Fruit fly (Drosophila melanogaster) whole organism, embryonic: ENCODE results near the gene Mct1.

Source experiments
- Ada2b ChIP-seq: fragments of 200-800 bp; sonication (Bioruptor generic); IDR thresholded peaks from 2 replicates; pipeline ENCODE4 v1.3.6; 2022; ENCODE audit warnings: missing biosample characterization, missing genetic modification characterization
- CG1024 ChIP-seq: fragments of 200-800 bp; sonication (Bioruptor generic); IDR thresholded peaks from 2 replicates; pipeline ENCODE4 v1.3.6; 2022; ENCODE audit warnings: missing biosample characterization, missing genetic modification characterization
- CG10543 ChIP-seq: fragments of 200-800 bp; sonication (Bioruptor generic); optimal IDR thresholded peaks from 3 replicates; lab custom pipeline; 2017; ENCODE audit warnings: missing biosample characterization, mild to moderate bottlenecking, missing genetic modification characterization, moderate library complexity
- CG10979 ChIP-seq: fragments of 200-800 bp; sonication (Bioruptor generic); optimal IDR thresholded peaks from 2 replicates; lab custom pipeline; 2018; ENCODE audit warnings: missing biosample characterization, mild to moderate bottlenecking, missing genetic modification characterization, moderate library complexity
- CG12299 ChIP-seq: fragments of 200-800 bp; sonication (Bioruptor generic); optimal IDR thresholded peaks from 2 replicates; lab custom pipeline; 2018; ENCODE audit warnings: missing biosample characterization, mild to moderate bottlenecking, missing genetic modification characterization
- CG12391 ChIP-seq: fragments of 200-800 bp; sonication (Bioruptor generic); optimal IDR thresholded peaks from 3 replicates; lab custom pipeline; 2018; ENCODE audit warnings: missing biosample characterization, mild to moderate bottlenecking, missing genetic modification characterization, moderate library complexity
- CG13123 ChIP-seq: fragments of 200-800 bp; sonication (Bioruptor generic); optimal IDR thresholded peaks from 2 replicates; lab custom pipeline; 2016; ENCODE audit warnings: missing biosample characterization, missing genetic modification characterization
- CG15479 ChIP-seq: fragments of 200-800 bp; sonication (Bioruptor generic); optimal IDR thresholded peaks from 3 replicates; lab custom pipeline; 2019; ENCODE audit warnings: missing biosample characterization, mild to moderate bottlenecking, missing genetic modification characterization, moderate library complexity
- CG15514 ChIP-seq: fragments of 200-800 bp; sonication (Bioruptor generic); optimal IDR thresholded peaks from 3 replicates; lab custom pipeline; 2017; ENCODE audit warnings: missing biosample characterization, missing genetic modification characterization, mild to moderate bottlenecking, moderate library complexity, missing genetic modification reagents
- CG17186 ChIP-seq: fragments of 200-800 bp; sonication (Bioruptor generic); optimal IDR thresholded peaks from 3 replicates; lab custom pipeline; 2017; ENCODE audit warnings: missing biosample characterization, missing genetic modification reagents, missing genetic modification characterization
- CG18476 ChIP-seq: fragments of 200-800 bp; sonication (Bioruptor generic); optimal IDR thresholded peaks from 2 replicates; lab custom pipeline; 2016; ENCODE audit warnings: missing biosample characterization, mild to moderate bottlenecking, missing genetic modification characterization
- CG31224 ChIP-seq: fragments of 200-800 bp; sonication (Bioruptor generic); IDR thresholded peaks from 2 replicates; pipeline ENCODE4 v1.3.6; 2022; ENCODE audit warnings: missing biosample characterization, missing genetic modification characterization
- CG4360 ChIP-seq: fragments of 200-800 bp; sonication (Bioruptor generic); IDR thresholded peaks from 2 replicates; pipeline ENCODE4 v1.3.6; 2022; ENCODE audit warnings: missing biosample characterization, missing genetic modification characterization
- CG4730 ChIP-seq: fragments of 200-800 bp; sonication (Bioruptor generic); IDR thresholded peaks from 2 replicates; pipeline ENCODE4 v1.3.6; 2022; ENCODE audit warnings: missing biosample characterization, missing genetic modification characterization
- CG7928 ChIP-seq: fragments of 200-800 bp; sonication (Bioruptor generic); optimal IDR thresholded peaks from 2 replicates; lab custom pipeline; 2017; ENCODE audit warnings: missing biosample characterization, mild to moderate bottlenecking, missing genetic modification characterization
- CG7963 ChIP-seq: fragments of 200-800 bp; sonication (Bioruptor generic); IDR thresholded peaks from 3 replicates; pipeline ENCODE4 v1.3.6; 2022; ENCODE audit warnings: missing biosample characterization, missing genetic modification characterization; ENCODE audit not compliant: partially characterized antibody
- CG8290 ChIP-seq, 3 experiments: fragments of 200-800 bp; sonication (Bioruptor generic); optimal IDR thresholded peaks; 2 replicates each; lab custom pipeline; 2016 to 2019; ENCODE audit warnings: missing biosample characterization in 3 of 3, missing genetic modification characterization in 3 of 3, mild to moderate bottlenecking in 2 of 3, moderate library complexity in 1 of 3
- CG8478 ChIP-seq: fragments of >200 bp; optimal IDR thresholded peaks from 2 replicates; lab custom pipeline; 2018
- CG9876 ChIP-seq: fragments of 200-800 bp; sonication (Bioruptor generic); optimal IDR thresholded peaks from 2 replicates; lab custom pipeline; 2016; ENCODE audit warnings: missing biosample characterization, missing genetic modification characterization
- D ChIP-seq, 2 experiments: fragments of 200-800 bp in 1 of 2; fragments of >200 bp in 1 of 2; sonication (Bioruptor generic) in 1 of 2; optimal IDR thresholded peaks; 2 replicates in 1 of 2; 3 replicates in 1 of 2; lab custom pipeline; 2017; ENCODE audit warnings: mild to moderate bottlenecking in 1 of 2, missing biosample characterization in 1 of 2, missing genetic modification characterization in 1 of 2, missing genetic modification reagents in 1 of 2
- HLH4C ChIP-seq: fragments of 200-800 bp; sonication (Bioruptor generic); IDR thresholded peaks from 3 replicates; pipeline ENCODE4 v1.3.6; 2022; ENCODE audit warnings: missing biosample characterization, missing genetic modification characterization; ENCODE audit not compliant: partially characterized antibody
- Hey ChIP-seq: fragments of 200-800 bp; sonication (Bioruptor generic); optimal IDR thresholded peaks from 3 replicates; lab custom pipeline; 2018; ENCODE audit warnings: missing biosample characterization, mild to moderate bottlenecking, missing genetic modification characterization
- HmgZ ChIP-seq: fragments of 200-800 bp; sonication (Bioruptor generic); optimal IDR thresholded peaks from 2 replicates; lab custom pipeline; 2018; ENCODE audit warnings: missing biosample characterization, mild to moderate bottlenecking, missing genetic modification characterization
- Hmr ChIP-seq: fragments of 200-800 bp; sonication (Bioruptor generic); optimal IDR thresholded peaks from 3 replicates; lab custom pipeline; 2017; ENCODE audit warnings: mild to moderate bottlenecking, missing biosample characterization, missing genetic modification reagents, missing genetic modification characterization
- NC2β ChIP-seq: fragments of 200-800 bp; sonication (Bioruptor generic); optimal IDR thresholded peaks from 2 replicates; lab custom pipeline; 2016; ENCODE audit warnings: missing biosample characterization, missing genetic modification characterization
- Ssrp ChIP-seq: fragments of 200-800 bp; sonication (Bioruptor generic); optimal IDR thresholded peaks from 2 replicates; lab custom pipeline; 2018; ENCODE audit warnings: missing biosample characterization, mild to moderate bottlenecking, missing genetic modification characterization, moderate library complexity
- amos ChIP-seq: fragments of 200-800 bp; sonication (Bioruptor generic); IDR thresholded peaks from 2 replicates; pipeline ENCODE4 v1.3.6; 2022; ENCODE audit warnings: missing biosample characterization, missing genetic modification characterization; ENCODE audit not compliant: partially characterized antibody
- bigmax ChIP-seq: fragments of 200-800 bp; sonication (Bioruptor generic); optimal IDR thresholded peaks from 2 replicates; lab custom pipeline; 2018; ENCODE audit warnings: missing biosample characterization, mild to moderate bottlenecking, missing genetic modification characterization
- cad ChIP-seq: fragments of >200 bp; optimal IDR thresholded peaks from 2 replicates; lab custom pipeline; 2017; ENCODE audit warnings: missing biosample characterization, missing genetic modification characterization
- dimm ChIP-seq: fragments of 200-800 bp; sonication (Bioruptor generic); IDR thresholded peaks from 2 replicates; pipeline ENCODE4 v1.3.6; 2022; ENCODE audit warnings: missing biosample characterization, missing genetic modification characterization
- fd96Cb ChIP-seq: fragments of 200-800 bp; sonication (Bioruptor generic); optimal IDR thresholded peaks from 2 replicates; lab custom pipeline; 2018; ENCODE audit warnings: missing biosample characterization, mild to moderate bottlenecking, missing genetic modification characterization, moderate library complexity
- fru ChIP-seq: fragments of >200 bp; optimal IDR thresholded peaks from 2 replicates; lab custom pipeline; 2017
- ham ChIP-seq: fragments of 200-800 bp; sonication (Bioruptor generic); IDR thresholded peaks from 2 replicates; pipeline ENCODE4 v1.3.6; 2022; ENCODE audit warnings: missing biosample characterization, missing genetic modification characterization
- run ChIP-seq: fragments of 200-800 bp; sonication (Bioruptor generic); optimal IDR thresholded peaks from 3 replicates; lab custom pipeline; 2018; ENCODE audit warnings: missing biosample characterization, mild to moderate bottlenecking, missing genetic modification characterization
- sd ChIP-seq: fragments of 200-800 bp; sonication (Bioruptor generic); optimal IDR thresholded peaks from 3 replicates; lab custom pipeline; 2018; ENCODE audit warnings: missing biosample characterization, mild to moderate bottlenecking, missing genetic modification characterization, moderate library complexity
- slbo ChIP-seq: fragments of 200-800 bp; sonication (Bioruptor generic); IDR thresholded peaks from 2 replicates; pipeline ENCODE4 v1.3.6; 2022; ENCODE audit warnings: missing biosample characterization, missing genetic modification characterization
- sug ChIP-seq: fragments of 200-800 bp; optimal IDR thresholded peaks from 2 replicates; lab custom pipeline; 2019; ENCODE audit warnings: missing biosample characterization, mild to moderate bottlenecking, missing genetic modification characterization, moderate library complexity
- tll ChIP-seq, 2 experiments: fragments of 200-800 bp in 1 of 2; fragments of >200 bp in 1 of 2; sonication (Bioruptor generic) in 1 of 2; optimal IDR thresholded peaks; 2 replicates each; lab custom pipeline; 2017 to 2019; ENCODE audit warnings: missing biosample characterization in 2 of 2, missing genetic modification characterization in 2 of 2, mild to moderate bottlenecking in 1 of 2, moderate library complexity in 1 of 2
- tup ChIP-seq: fragments of 200-800 bp; sonication (Bioruptor generic); optimal IDR thresholded peaks from 2 replicates; lab custom pipeline; 2016; ENCODE audit warnings: missing biosample characterization, mild to moderate bottlenecking, missing genetic modification characterization, moderate library complexity
- vvl ChIP-seq: fragments of 200-800 bp; sonication (Bioruptor generic); IDR thresholded peaks from 2 replicates; pipeline ENCODE4 v1.3.6; 2022; ENCODE audit warnings: missing biosample characterization, missing genetic modification characterization
- zen ChIP-seq: fragments of 200-800 bp; sonication (Bioruptor generic); optimal IDR thresholded peaks from 3 replicates; lab custom pipeline; 2018; ENCODE audit warnings: missing biosample characterization, mild to moderate bottlenecking, missing genetic modification characterization, moderate library complexity

The Mct1 gene

DNA sequence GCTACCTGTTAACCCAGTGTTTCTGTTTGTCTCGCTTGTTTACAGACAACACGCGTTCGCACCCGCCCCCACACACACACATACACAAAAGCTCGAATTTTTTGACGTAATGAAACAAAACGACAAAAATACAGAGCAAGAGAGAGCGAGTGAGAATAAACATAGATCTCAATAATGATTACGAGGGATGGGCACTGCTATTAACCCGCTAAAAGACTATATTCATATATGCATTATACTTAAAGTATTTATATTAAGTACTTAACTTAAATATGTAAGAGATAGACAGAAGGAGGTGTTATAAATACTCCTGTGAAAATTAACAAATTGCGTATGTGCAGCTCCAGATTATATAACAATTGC, 47.2 kb upstream of the Mct1 start (continued):
- 0 out of 2 replicates have a peak, but pooled peaks have one; percentile 11 for TF ChIP-seq CG4360 (GFP tag; lab: Robert Waterston, UW)
- TF ChIP-seq bigmax (GFP tag; lab: Kevin White, UChicago): no peak
- TF ChIP-seq tup (GFP tag; lab: Kevin White, UChicago): no peak
- no peak for TF ChIP-seq CG1024 (GFP tag; lab: Robert Waterston, UW)
- no peak for TF ChIP-seq CG31224 (GFP tag; lab: Robert Waterston, UW)
- TF ChIP-seq CG10979 (tag; lab: Kevin White, UChicago): no peak
- TF ChIP-seq CG4730 (GFP tag; lab: Robert Waterston, UW): 0 out of 2 replicates have a peak, but pooled peaks have one; percentile 22
- TF ChIP-seq CG17186 (GFP tag; lab: Kevin White, UChicago): no peak
- TF ChIP-seq dimm (GFP tag; lab: Robert Waterston, UW): no peak
- no peak for TF ChIP-seq ham
- no peak for TF ChIP-seq CG9876 (GFP tag; lab: Kevin White, UChicago)
- no peak for TF ChIP-seq D (optimal IDR thresholded peaks at IDR 0.05; lab: Kevin White, UChicago)
- TF ChIP-seq D (GFP tag; optimal IDR thresholded peaks at IDR 0.05; lab: Kevin White, UChicago): peak; percentile 7
- no peak for TF ChIP-seq CG8290 (GFP tag; optimal IDR thresholded peaks at IDR 0.05; lab: Kevin White, UChicago)
- peak in 1 of 2 experiments; percentile 89 for TF ChIP-seq CG8290 (tag; optimal IDR thresholded peaks at IDR 0.05; lab: Kevin White, UChicago)
- no peak for TF ChIP-seq amos (GFP tag; lab: Robert Waterston, UW)
- TF ChIP-seq slbo (GFP tag; lab: Robert Waterston, UW): peak; percentile 56; the same call in 1 of the 2 replicates
- TF ChIP-seq CG7963 (GFP tag; lab: Robert Waterston, UW): no peak
- peak; percentile 42 for TF ChIP-seq CG15514
- TF ChIP-seq NC2β: no peak
- peak; percentile 48 for TF ChIP-seq CG12391 (tag; lab: Kevin White, UChicago)
- no peak for TF ChIP-seq fru (lab: Kevin White, UChicago)
- no peak for TF ChIP-seq run (tag; lab: Kevin White, UChicago)
- no peak for TF ChIP-seq CG12299 (tag; lab: Kevin White, UChicago)
- no peak for TF ChIP-seq zen (tag; lab: Kevin White, UChicago)
- peak; percentile 84 for TF ChIP-seq CG7928

- TF ChIP-seq Ssrp (tag; lab: Kevin White, UChicago) (no peak), zen (tag; lab: Kevin White, UChicago) (peak; percentile 39), Hey (tag; lab: Kevin White, UChicago) (peak; percentile 56), sd (peak; percentile 11), cad (GFP tag; lab: Kevin White, UChicago) (peak; percentile 95), CG10543 (GFP tag; lab: Kevin White, UChicago) (peak; percentile 47), CG8478 (no peak), Hmr (GFP tag; lab: Kevin White, UChicago) (no peak), vvl (0 out of 2 replicates have a peak, but pooled peaks have one; percentile 10), sug (peak; percentile 60), tll (GFP tag; optimal IDR thresholded peaks at IDR 0.05; lab: Kevin White, UChicago) (peak in 1 of 2 experiments; percentile 80), CG13123 (no peak), HLH4C (GFP tag; lab: Robert Waterston, UW) (no peak), Ada2b (GFP tag; lab: Robert Waterston, UW) (peak; percentile 1; the same call in 1 of the 2 replicates), fd96Cb (tag; lab: Kevin White, UChicago) (no peak), CG15479 (GFP tag; lab: Kevin White, UChicago) (peak; percentile 96), HmgZ (peak; percentile 47), CG18476 (GFP tag; lab: Kevin White, UChicago) (no peak)
These were observed 46.6 kb upstream of the Mct1 start for dm6 chrX:2142275-2142934.
